Fruit fly (Drosophila melanogaster): ENCODE results near the gene CG3402.

The CG3402 gene

DNA sequence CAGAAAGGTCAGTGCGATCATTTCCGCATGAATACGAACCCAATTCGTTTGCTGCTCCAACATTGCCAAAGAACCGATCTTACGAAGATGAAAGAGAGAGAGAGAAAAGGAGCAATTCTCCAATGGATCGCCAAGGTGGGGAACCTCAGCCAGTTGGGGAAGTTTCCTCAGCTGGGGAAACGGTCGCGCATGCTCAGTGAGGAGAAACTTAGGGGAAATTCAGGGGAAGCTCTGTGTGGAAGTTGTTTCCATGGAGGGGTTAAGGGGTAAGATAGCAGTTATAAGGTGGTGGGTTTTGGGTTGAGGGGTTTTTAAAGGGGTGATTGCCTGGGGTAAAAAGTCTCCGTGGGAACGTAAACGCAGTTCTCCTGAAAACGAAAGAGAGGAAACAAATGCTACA lies 20.6 kb upstream of the CG3402 start (continued):
- TF ChIP-seq da (GFP tag; optimal IDR thresholded peaks at IDR 0.05): no peak
- no peak for TF ChIP-seq maf-S (GFP tag; optimal IDR thresholded peaks at IDR 0.05)
- no peak for TF ChIP-seq fu2 (GFP tag; optimal IDR thresholded peaks at IDR 0.05)
- TF ChIP-seq fru (optimal IDR thresholded peaks at IDR 0.05): no peak
- no peak for TF ChIP-seq CG11247 (GFP tag; IDR thresholded peaks at IDR 0.05)
- no peak for TF ChIP-seq CG17912 (GFP tag; optimal IDR thresholded peaks at IDR 0.05)
- no peak for TF ChIP-seq CG3407 (GFP tag; optimal IDR thresholded peaks at IDR 0.05)
- TF ChIP-seq tx (GFP tag; optimal IDR thresholded peaks at IDR 0.05): no peak
- no peak for TF ChIP-seq CG14667 (GFP tag; IDR thresholded peaks at IDR 0.05)
- no peak for TF ChIP-seq jing (GFP tag; optimal IDR thresholded peaks at IDR 0.05)
- no peak for TF ChIP-seq CG34224 (GFP tag; IDR thresholded peaks at IDR 0.05; ENCODE audit: partially characterized antibody)
- peak; percentile 92 for TF ChIP-seq Nf-YB (GFP tag; optimal IDR thresholded peaks at IDR 0.05)
- no peak for TF ChIP-seq gsb (GFP tag; IDR thresholded peaks at IDR 0.05)
- no peak for TF ChIP-seq CG16779 (GFP tag; IDR thresholded peaks at IDR 0.05)
- TF ChIP-seq H15 (GFP tag; IDR thresholded peaks at IDR 0.05): no peak
- TF ChIP-seq dysf (GFP tag; IDR thresholded peaks at IDR 0.05): no peak
- no peak for TF ChIP-seq CG7357 (GFP tag; IDR thresholded peaks at IDR 0.05)
- no peak for TF ChIP-seq CG4424 (GFP tag; optimal IDR thresholded peaks at IDR 0.05)
- TF ChIP-seq Rfx (GFP tag; IDR thresholded peaks at IDR 0.05): no peak
- TF ChIP-seq Asciz (GFP tag; optimal IDR thresholded peaks at IDR 0.05): no peak
- no peak for TF ChIP-seq CG43689 (GFP tag; IDR thresholded peaks at IDR 0.05)
- no peak for TF ChIP-seq CG2120 (GFP tag; optimal IDR thresholded peaks at IDR 0.05)
- no peak for TF ChIP-seq Meics (GFP tag; optimal IDR thresholded peaks at IDR 0.05)
- no peak for TF ChIP-seq ssp (GFP tag; IDR thresholded peaks at IDR 0.05)
- TF ChIP-seq CHES-1-like (GFP tag; optimal IDR thresholded peaks at IDR 0.05): no peak
- TF ChIP-seq sd (tag; optimal IDR thresholded peaks at IDR 0.05): peak; percentile 63
- TF ChIP-seq CG31224 (GFP tag; IDR thresholded peaks at IDR 0.05): no peak
- 0 out of 2 replicates have a peak, but pooled peaks have one; percentile 13 for TF ChIP-seq Scr (GFP tag; IDR thresholded peaks at IDR 0.05; ENCODE audit: partially characterized antibody)
- no peak for TF ChIP-seq onecut (GFP tag; IDR thresholded peaks at IDR 0.05)

- TF ChIP-seq BEAF-32 (GFP tag; optimal IDR thresholded peaks at IDR 0.05) (no peak), CG1529 (GFP tag; optimal IDR thresholded peaks at IDR 0.05) (no peak), Atf-2 (GFP tag; optimal IDR thresholded peaks at IDR 0.05) (no peak), CG5245 (GFP tag; optimal IDR thresholded peaks at IDR 0.05) (no peak), CG7928 (GFP tag; optimal IDR thresholded peaks at IDR 0.05) (no peak), CG15514 (GFP tag; optimal IDR thresholded peaks at IDR 0.05) (no peak), CG13123 (GFP tag; optimal IDR thresholded peaks at IDR 0.05) (no peak), Poxn (GFP tag; IDR thresholded peaks at IDR 0.05) (no peak), fu2 (GFP tag; optimal IDR thresholded peaks at IDR 0.05) (no peak), Hmx (GFP tag; optimal IDR thresholded peaks at IDR 0.05) (no peak), ATbp (GFP tag; optimal IDR thresholded peaks at IDR 0.05) (no peak), CG8290 (GFP tag; optimal IDR thresholded peaks at IDR 0.05) (no peak), CG8290 (tag; optimal IDR thresholded peaks at IDR 0.05) (no peak), HLH54F (GFP tag; optimal IDR thresholded peaks at IDR 0.05) (no peak), eyg (GFP tag; optimal IDR thresholded peaks at IDR 0.05) (no peak), Doc3 (GFP tag; IDR thresholded peaks at IDR 0.05; ENCODE audit: partially characterized antibody) (no peak), CG12219 (GFP tag; optimal IDR thresholded peaks at IDR 0.05) (no peak), dmrt11E (tag; optimal IDR thresholded peaks at IDR 0.05) (no peak), CG31441 (GFP tag; IDR thresholded peaks at IDR 0.05) (no peak)
Measured at dm6 chr3L:666544-666943, 13.9 kb upstream of the CG3402 start.

Measured in whole organism, embryonic.